Fruit fly (Drosophila melanogaster) whole organism, embryonic: ENCODE measurements around the gene CG31436.

Experiments
- Atf3 ChIP-seq: fragments of 200-800 bp; sonication (Bioruptor generic); optimal IDR thresholded peaks from 3 replicates; lab custom pipeline; 2016; ENCODE audit warnings: missing biosample characterization, missing genetic modification characterization
- Bteb2 ChIP-seq: fragments of 200-800 bp; sonication (Bioruptor generic); optimal IDR thresholded peaks from 2 replicates; lab custom pipeline; 2016; ENCODE audit warnings: missing biosample characterization, missing genetic modification characterization
- CG1024 ChIP-seq: fragments of 200-800 bp; sonication (Bioruptor generic); IDR thresholded peaks from 2 replicates; pipeline ENCODE4 v1.3.6; 2022; ENCODE audit warnings: missing biosample characterization, missing genetic modification characterization
- CG11456 ChIP-seq: fragments of 200-800 bp; sonication (Bioruptor generic); IDR thresholded peaks from 3 replicates; pipeline ENCODE4 v1.3.6; 2022; ENCODE audit warnings: missing biosample characterization, missing genetic modification characterization
- CG11695 ChIP-seq: fragments of 200-800 bp; sonication (Bioruptor generic); IDR thresholded peaks from 3 replicates; pipeline ENCODE4 v1.3.6; 2022; ENCODE audit warnings: missing biosample characterization, missing genetic modification characterization
- CG1233 ChIP-seq: fragments of 200-800 bp; sonication (Bioruptor generic); optimal IDR thresholded peaks from 4 replicates; lab custom pipeline; 2018; ENCODE audit warnings: missing biosample characterization, mild to moderate bottlenecking, missing genetic modification characterization
- CG13775 ChIP-seq: fragments of 200-800 bp; sonication (Bioruptor generic); optimal IDR thresholded peaks from 3 replicates; lab custom pipeline; 2017; ENCODE audit warnings: missing biosample characterization, mild to moderate bottlenecking, missing genetic modification characterization
- CG14965 ChIP-seq: fragments of 200-800 bp; sonication (Bioruptor generic); optimal IDR thresholded peaks from 2 replicates; lab custom pipeline; 2016; ENCODE audit warnings: missing biosample characterization, missing genetic modification characterization, borderline replicate concordance
- CG15601 ChIP-seq: fragments of 200-800 bp; sonication (Bioruptor generic); optimal IDR thresholded peaks from 3 replicates; lab custom pipeline; 2019; ENCODE audit warnings: missing biosample characterization, mild to moderate bottlenecking, missing genetic modification characterization, moderate library complexity
- CG16779 ChIP-seq: fragments of 200-800 bp; sonication (Bioruptor generic); IDR thresholded peaks from 2 replicates; pipeline ENCODE4 v1.3.6; 2022; ENCODE audit warnings: missing biosample characterization, missing genetic modification characterization
- CG17802 ChIP-seq: fragments of 200-800 bp; sonication (Bioruptor generic); optimal IDR thresholded peaks from 2 replicates; lab custom pipeline; 2018; ENCODE audit warnings: missing biosample characterization, mild to moderate bottlenecking, missing genetic modification characterization, moderate library complexity
- CG31441 ChIP-seq: fragments of 200-800 bp; sonication (Bioruptor generic); IDR thresholded peaks from 2 replicates; pipeline ENCODE4 v1.3.6; 2022; ENCODE audit warnings: missing biosample characterization, missing genetic modification characterization
- CG34376 ChIP-seq: fragments of 200-800 bp; sonication (Bioruptor generic); optimal IDR thresholded peaks from 2 replicates; lab custom pipeline; 2018; ENCODE audit warnings: missing biosample characterization, mild to moderate bottlenecking, missing genetic modification characterization
- CG42726 ChIP-seq: fragments of 200-800 bp; sonication (Bioruptor generic); IDR thresholded peaks from 2 replicates; pipeline ENCODE4 v1.3.6; 2022; ENCODE audit warnings: missing biosample characterization, missing genetic modification characterization; ENCODE audit not compliant: partially characterized antibody
- CG4707 ChIP-seq: fragments of 200-800 bp; sonication (Bioruptor generic); optimal IDR thresholded peaks from 2 replicates; lab custom pipeline; 2018; ENCODE audit warnings: missing biosample characterization, mild to moderate bottlenecking, missing genetic modification characterization, moderate library complexity
- CG8944 ChIP-seq: fragments of 200-800 bp; sonication (Bioruptor generic); optimal IDR thresholded peaks from 3 replicates; lab custom pipeline; 2016; ENCODE audit warnings: missing biosample characterization, missing genetic modification characterization
- Dek ChIP-seq: fragments of 200-800 bp; sonication (Bioruptor generic); optimal IDR thresholded peaks from 3 replicates; lab custom pipeline; 2019; ENCODE audit warnings: missing biosample characterization, mild to moderate bottlenecking, missing genetic modification characterization, moderate library complexity
- ERR ChIP-seq: fragments of 200-800 bp; sonication (Bioruptor generic); optimal IDR thresholded peaks from 2 replicates; lab custom pipeline; 2016; ENCODE audit warnings: missing biosample characterization, missing genetic modification characterization
- Ets65A ChIP-seq: fragments of 200-800 bp; sonication (Bioruptor generic); peaks from one replicate; lab custom pipeline; 2016; ENCODE audit warnings: missing biosample characterization, missing genetic modification characterization
- Fer3 ChIP-seq: fragments of 200-800 bp; sonication (Bioruptor generic); optimal IDR thresholded peaks from 2 replicates; lab custom pipeline; 2018; ENCODE audit warnings: missing biosample characterization, mild to moderate bottlenecking, missing genetic modification characterization, moderate library complexity
- HLHmδ ChIP-seq: fragments of 200-800 bp; sonication (Bioruptor generic); optimal IDR thresholded peaks from 2 replicates; lab custom pipeline; 2018; ENCODE audit warnings: missing biosample characterization, mild to moderate bottlenecking, missing genetic modification characterization, moderate library complexity
- HmgD ChIP-seq: fragments of 200-800 bp; sonication (Bioruptor generic); optimal IDR thresholded peaks from 3 replicates; lab custom pipeline; 2016; ENCODE audit warnings: missing biosample characterization, missing genetic modification characterization
- Lhr ChIP-seq: fragments of 200-800 bp; sonication (Bioruptor generic); optimal IDR thresholded peaks from 3 replicates; lab custom pipeline; 2017; ENCODE audit warnings: mild to moderate bottlenecking, missing biosample characterization, missing genetic modification reagents, missing genetic modification characterization
- Lim3 ChIP-seq: fragments of 200-800 bp; sonication (Bioruptor generic); IDR thresholded peaks from 2 replicates; pipeline ENCODE4 v1.3.6; 2022; ENCODE audit warnings: missing biosample characterization, missing genetic modification characterization
- Myb ChIP-seq: fragments of 200-800 bp; sonication (Bioruptor generic); optimal IDR thresholded peaks from 2 replicates; lab custom pipeline; 2016; ENCODE audit warnings: missing biosample characterization, missing genetic modification characterization
- NC2α ChIP-seq: fragments of 200-800 bp; sonication (Bioruptor generic); optimal IDR thresholded peaks from 2 replicates; lab custom pipeline; 2016; ENCODE audit warnings: missing biosample characterization, missing genetic modification characterization
- Nf-YC ChIP-seq: fragments of 200-800 bp; optimal IDR thresholded peaks from 3 replicates; lab custom pipeline; 2019; ENCODE audit warnings: missing biosample characterization, mild to moderate bottlenecking, missing genetic modification characterization, moderate library complexity
- NfI ChIP-seq: fragments of 200-800 bp; sonication (Bioruptor generic); optimal IDR thresholded peaks from 3 replicates; lab custom pipeline; 2018; ENCODE audit warnings: missing biosample characterization, mild to moderate bottlenecking, missing genetic modification characterization, moderate library complexity
- Stat92E ChIP-seq, 3 experiments: fragments of >200 bp in 2 of 3; fragments of 200-800 bp in 1 of 3; sonication (Bioruptor generic) in 1 of 3; optimal IDR thresholded peaks; 2 replicates each; lab custom pipeline; 2017 to 2019; ENCODE audit warnings: missing biosample characterization in 3 of 3, missing genetic modification characterization in 3 of 3, mild to moderate bottlenecking in 1 of 3, moderate library complexity in 1 of 3
- bowl ChIP-seq: fragments of 200-800 bp; sonication (Bioruptor generic); IDR thresholded peaks from 2 replicates; pipeline ENCODE4 v1.3.6; 2022; ENCODE audit warnings: missing biosample characterization, missing genetic modification characterization
- cad ChIP-seq: fragments of >200 bp; optimal IDR thresholded peaks from 2 replicates; lab custom pipeline; 2017; ENCODE audit warnings: missing biosample characterization, missing genetic modification characterization
- caup ChIP-seq: fragments of 200-800 bp; sonication (Bioruptor generic); optimal IDR thresholded peaks from 3 replicates; lab custom pipeline; 2017; ENCODE audit warnings: missing biosample characterization, mild to moderate bottlenecking, missing genetic modification characterization, moderate library complexity; ENCODE audit not compliant: severe bottlenecking
- dati ChIP-seq: fragments of 200-800 bp; sonication (Bioruptor generic); IDR thresholded peaks from 2 replicates; pipeline ENCODE4 v1.3.6; 2022; ENCODE audit warnings: missing biosample characterization, missing genetic modification characterization
- eyg ChIP-seq: fragments of 200-800 bp; sonication (Bioruptor generic); optimal IDR thresholded peaks from 3 replicates; lab custom pipeline; 2016; ENCODE audit warnings: missing biosample characterization, missing genetic modification characterization
- fru ChIP-seq: fragments of >200 bp; optimal IDR thresholded peaks from 2 replicates; lab custom pipeline; 2017
- fu2 ChIP-seq: fragments of 200-800 bp; sonication (Bioruptor generic); optimal IDR thresholded peaks from 2 replicates; lab custom pipeline; 2016; ENCODE audit warnings: missing biosample characterization, missing genetic modification characterization
- gce ChIP-seq: fragments of 200-800 bp; sonication (Bioruptor generic); IDR thresholded peaks from 3 replicates; pipeline ENCODE4 v1.3.6; 2022; ENCODE audit warnings: missing biosample characterization, missing genetic modification characterization
- gem ChIP-seq: fragments of 200-800 bp; sonication (Bioruptor generic); optimal IDR thresholded peaks from 2 replicates; lab custom pipeline; 2019; ENCODE audit warnings: missing biosample characterization, mild to moderate bottlenecking, missing genetic modification characterization, moderate library complexity
- ham ChIP-seq: fragments of 200-800 bp; sonication (Bioruptor generic); IDR thresholded peaks from 2 replicates; pipeline ENCODE4 v1.3.6; 2022; ENCODE audit warnings: missing biosample characterization, missing genetic modification characterization
- hb ChIP-seq: fragments of 200-800 bp; sonication (Bioruptor generic); IDR thresholded peaks from 3 replicates; pipeline ENCODE4 v1.3.6; 2022; ENCODE audit warnings: missing biosample characterization, missing genetic modification characterization; ENCODE audit not compliant: partially characterized antibody
- hkb ChIP-seq, 2 experiments: fragments of 200-800 bp in 1 of 2; fragments of >200 bp in 1 of 2; sonication (Bioruptor generic) in 1 of 2; IDR thresholded peaks in 1 of 2; optimal IDR thresholded peaks in 1 of 2; 2 replicates each; pipeline versions ENCODE4 v1.3.6 to Lab custom; 2017 to 2022; ENCODE audit warnings: missing biosample characterization in 1 of 2, missing genetic modification characterization in 1 of 2
- lmd ChIP-seq: fragments of 200-800 bp; sonication (Bioruptor generic); IDR thresholded peaks from 2 replicates; pipeline ENCODE4 v1.3.6; 2022; ENCODE audit warnings: missing biosample characterization, missing genetic modification characterization
- nerfin-2 ChIP-seq: fragments of 200-800 bp; sonication (Bioruptor generic); IDR thresholded peaks from 2 replicates; pipeline ENCODE4 v1.3.6; 2022; ENCODE audit warnings: missing biosample characterization, missing genetic modification characterization; ENCODE audit not compliant: partially characterized antibody
- scrt ChIP-seq: fragments of 200-800 bp; sonication (Bioruptor generic); optimal IDR thresholded peaks from 2 replicates; lab custom pipeline; 2018; ENCODE audit warnings: missing biosample characterization, mild to moderate bottlenecking, missing genetic modification characterization, moderate library complexity
- sd ChIP-seq: fragments of 200-800 bp; sonication (Bioruptor generic); optimal IDR thresholded peaks from 3 replicates; lab custom pipeline; 2018; ENCODE audit warnings: missing biosample characterization, mild to moderate bottlenecking, missing genetic modification characterization, moderate library complexity
- slbo ChIP-seq: fragments of 200-800 bp; sonication (Bioruptor generic); IDR thresholded peaks from 2 replicates; pipeline ENCODE4 v1.3.6; 2022; ENCODE audit warnings: missing biosample characterization, missing genetic modification characterization
- sug ChIP-seq: fragments of 200-800 bp; optimal IDR thresholded peaks from 2 replicates; lab custom pipeline; 2019; ENCODE audit warnings: missing biosample characterization, mild to moderate bottlenecking, missing genetic modification characterization, moderate library complexity
- unc-4 ChIP-seq: fragments of 200-800 bp; sonication (Bioruptor generic); IDR thresholded peaks from 2 replicates; pipeline ENCODE4 v1.3.6; 2022; ENCODE audit warnings: missing biosample characterization, missing genetic modification characterization; ENCODE audit not compliant: partially characterized antibody
- unpg ChIP-seq: fragments of 200-800 bp; sonication (Bioruptor generic); optimal IDR thresholded peaks from 3 replicates; lab custom pipeline; 2018; ENCODE audit warnings: missing biosample characterization, mild to moderate bottlenecking, missing genetic modification characterization, moderate library complexity
- wdn ChIP-seq: fragments of 200-800 bp; sonication (Bioruptor generic); IDR thresholded peaks from 2 replicates; pipeline ENCODE4 v1.3.6; 2022; ENCODE audit warnings: missing biosample characterization, missing genetic modification characterization
- yki ChIP-seq: fragments of >200 bp; optimal IDR thresholded peaks from 3 replicates; lab custom pipeline; 2018
- zfh1 ChIP-seq: fragments of 200-800 bp; sonication (Bioruptor generic); IDR thresholded peaks from 3 replicates; pipeline ENCODE4 v1.3.6; 2022; ENCODE audit warnings: missing biosample characterization, missing genetic modification characterization

Gene CG31436

dm6 chr3R:25275276-25275675 is 28.7 kb upstream of the CG31436 start (continued):
- TF ChIP-seq unc-4 (GFP tag; lab: Robert Waterston, UW): no peak
- no peak for TF ChIP-seq zfh1
- no peak for TF ChIP-seq HLHmδ
- peak; percentile 54 for TF ChIP-seq Fer3 (tag; lab: Kevin White, UChicago)
- TF ChIP-seq CG15601 (tag; lab: Kevin White, UChicago): no peak
- no peak for TF ChIP-seq Lhr
- no peak for TF ChIP-seq CG14965 (GFP tag; lab: Kevin White, UChicago)
- no peak for TF ChIP-seq ham (GFP tag; lab: Robert Waterston, UW)
- no peak for TF ChIP-seq dati (GFP tag; lab: Robert Waterston, UW)
- peak; percentile 1 for TF ChIP-seq CG1233 (GFP tag; lab: Kevin White, UChicago)
- peak; percentile 38 for TF ChIP-seq Dek
- TF ChIP-seq gce (GFP tag; lab: Robert Waterston, UW): no peak
- no peak for TF ChIP-seq Atf3
- TF ChIP-seq ERR (GFP tag; lab: Kevin White, UChicago): no peak
- TF ChIP-seq fru (lab: Kevin White, UChicago): no peak
- no peak for TF ChIP-seq Bteb2
- TF ChIP-seq Myb: no peak
- no peak for TF ChIP-seq NfI
- no peak for TF ChIP-seq CG4707 (GFP tag; lab: Kevin White, UChicago)
- no peak for TF ChIP-seq cad (GFP tag; lab: Kevin White, UChicago)
- TF ChIP-seq slbo (GFP tag; lab: Robert Waterston, UW): no peak
- TF ChIP-seq sd (tag; lab: Kevin White, UChicago): no peak
- no peak for TF ChIP-seq wdn
- no peak for TF ChIP-seq CG11456 (GFP tag; lab: Robert Waterston, UW)
- TF ChIP-seq scrt (GFP tag; lab: Kevin White, UChicago): peak; percentile 55
- TF ChIP-seq Stat92E (GFP tag; optimal IDR thresholded peaks at IDR 0.05; lab: Kevin White, UChicago): no peak
- TF ChIP-seq CG13775 (GFP tag; lab: Kevin White, UChicago): no peak
- no peak for TF ChIP-seq CG8944
- TF ChIP-seq hkb (optimal IDR thresholded peaks at IDR 0.05; lab: Kevin White, UChicago): no peak
- peak; percentile 22; the same call in 1 of the 2 replicates for TF ChIP-seq hkb (GFP tag; IDR thresholded peaks at IDR 0.05; lab: Robert Waterston, UW)
- peak; percentile 14 for TF ChIP-seq eyg
- no peak for TF ChIP-seq CG17802 (tag; lab: Kevin White, UChicago)
- TF ChIP-seq CG31441: no peak
- TF ChIP-seq nerfin-2 (GFP tag; lab: Robert Waterston, UW): no peak
- TF ChIP-seq CG1024 (GFP tag; lab: Robert Waterston, UW): no peak
- no peak for TF ChIP-seq gem (tag; lab: Kevin White, UChicago)
- TF ChIP-seq bowl (GFP tag; lab: Robert Waterston, UW): no peak
- no peak for TF ChIP-seq HmgD
- TF ChIP-seq caup (GFP tag; lab: Kevin White, UChicago): peak; percentile 65
- no peak for TF ChIP-seq NC2α
- TF ChIP-seq fu2 (GFP tag; lab: Kevin White, UChicago): no peak
- TF ChIP-seq unpg (GFP tag; lab: Kevin White, UChicago): peak; percentile 1
- no peak for TF ChIP-seq CG42726 (GFP tag; lab: Robert Waterston, UW)
- TF ChIP-seq yki: no peak
- TF ChIP-seq CG34376: peak; percentile 47
- peak; percentile 29 for TF ChIP-seq Ets65A (GFP tag; lab: Kevin White, UChicago)
- peak; percentile 32 for TF ChIP-seq Nf-YC (tag; lab: Kevin White, UChicago)
- TF ChIP-seq Lim3 (GFP tag; lab: Robert Waterston, UW): no peak
- TF ChIP-seq hb (GFP tag; lab: Robert Waterston, UW): no peak
- no peak for TF ChIP-seq CG16779 (GFP tag; lab: Robert Waterston, UW)
- no peak for TF ChIP-seq lmd (GFP tag; lab: Robert Waterston, UW)
- TF ChIP-seq CG11695 (GFP tag; lab: Robert Waterston, UW): 0 out of 3 replicates have a peak, but pooled peaks have one; percentile 17
- peak; percentile 77 for TF ChIP-seq sug (tag; lab: Kevin White, UChicago)
